Worm (Caenorhabditis elegans) whole organism, mixed stage, embryonic: ENCODE data around the gene ani-1.

Source experiments
- nhr-12 ChIP-seq: fragments of 150-350 bp; optimal IDR thresholded peaks from 2 replicates; lab custom pipeline; 2014; ENCODE audit warnings: missing biosample characterization, missing genetic modification characterization
- nhr-76 ChIP-seq: sonication (generic microtip); optimal IDR thresholded peaks from 2 replicates; lab custom pipeline; 2017; ENCODE audit warnings: missing biosample characterization, missing genetic modification characterization
- sem-2 ChIP-seq: fragments of 200-800 bp; sonication (Bioruptor generic); optimal IDR thresholded peaks from 2 replicates; lab custom pipeline; 2018; ENCODE audit warnings: mild to moderate bottlenecking, missing genetic modification characterization, missing compliant biosample characterization
- snpc-4 ChIP-seq: fragments of 150-350 bp; optimal IDR thresholded peaks from 2 replicates; lab custom pipeline; 2014; ENCODE audit warnings: missing biosample characterization, missing genetic modification characterization

ce11 chrIII:12424066-12424465 is 29.1 kb downstream of the ani-1 start:
- TF ChIP-seq snpc-4: no peak
- no peak for TF ChIP-seq sem-2 (GFP tag; lab: Kevin White, UChicago)
- no peak for TF ChIP-seq nhr-12 (tag; lab: Kevin White, UChicago)
- no peak for TF ChIP-seq nhr-76 (tag; lab: Kevin White, UChicago)
